Fruit fly (Drosophila melanogaster) S2 (cell line): ENCODE data around the gene Nse1.

Experiments used
- CG8478 ChIP-seq: fragments of >200 bp; optimal IDR thresholded peaks from 2 replicates; lab custom pipeline; 2018
- CTCF ChIP-seq, 2 experiments: fragments of >200 bp; optimal IDR thresholded peaks; 2 replicates each; lab custom pipeline; 2018

DNA sequence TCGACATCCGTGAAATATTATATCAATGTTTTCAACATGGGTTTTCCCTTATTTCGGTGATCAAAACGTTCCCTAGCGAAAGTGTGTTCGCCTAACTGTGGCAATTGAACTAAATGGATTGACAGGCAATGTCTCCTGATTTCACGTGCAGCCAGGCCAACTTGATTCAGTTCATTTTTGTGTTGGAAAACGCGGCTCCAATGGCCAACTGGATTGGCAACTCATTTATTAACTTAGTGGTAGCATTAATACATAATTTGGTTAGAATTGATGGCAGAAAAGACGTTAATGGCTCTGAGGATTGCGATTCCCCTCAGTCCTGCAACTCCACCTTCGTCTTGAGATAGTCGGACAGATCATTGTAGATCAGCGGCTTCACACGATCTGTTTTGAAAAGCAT lies 9.2 kb upstream of the Nse1 start, which contains the start of gene CG11327:
- TF ChIP-seq CG8478 (lab: Kevin White, UChicago), result no peak
- TF ChIP-seq CTCF (optimal IDR thresholded peaks at IDR 0.05; lab: Kevin White, UChicago), result no peak
